Worm (Caenorhabditis elegans): ENCODE results near the gene chtb-2.

- TF ChIP-seq lin-15B (tag; optimal IDR thresholded peaks at IDR 0.05): no peak
- no peak for TF ChIP-seq zag-1 (tag; optimal IDR thresholded peaks at IDR 0.05)
- TF ChIP-seq snpc-4 (tag; optimal IDR thresholded peaks at IDR 0.05): no peak
- no peak for TF ChIP-seq mdl-1 (tag; optimal IDR thresholded peaks at IDR 0.05)
These were observed 24.8 kb downstream of the chtb-2 start, which contains the start of gene F23F12.12 for ce11 chrIII:6507832-6508231.
